Worm (Caenorhabditis elegans): ENCODE measurements around the gene C35B1.3.
"Not testable (repeated sequence)": the region's sequence is repeated elsewhere in the genome, so short reads cannot be mapped to it uniquely, and the experiment has no call there.

C35B1.3 gene

ce11 chrIV:4125657-4126056, 44.7 kb downstream of the C35B1.3 start, which contains the start of gene F49F1.7:
Gene F49F1.7, minus strand, starts transcription at chrIV:4125757.
- TF ChIP-seq hlh-17 (GFP tag; optimal IDR thresholded peaks at IDR 0.05; ENCODE audit: borderline replicate concordance); grh-1 (GFP tag; IDR thresholded peaks at IDR 0.05); hlh-4 (tag; optimal IDR thresholded peaks at IDR 0.05): not testable (repeated sequence)
